Worm (Caenorhabditis elegans) whole organism, L1 larva: ENCODE data around the gene Y67H2A.7.

Source experiments
- C04F5.9 ChIP-seq: sonication (generic microtip); optimal IDR thresholded peaks from 2 replicates; lab custom pipeline; 2016; ENCODE audit warnings: missing genetic modification characterization, missing compliant biosample characterization
- C16A3.4 ChIP-seq: fragments of 150-350 bp; optimal IDR thresholded peaks from 2 replicates; lab custom pipeline; 2014; ENCODE audit warnings: missing biosample characterization, missing genetic modification characterization
- F16B12.6 ChIP-seq: fragments of 150-350 bp; optimal IDR thresholded peaks from 2 replicates; lab custom pipeline; 2014; ENCODE audit warnings: missing biosample characterization, missing genetic modification characterization
- Y116A8C.19 ChIP-seq: sonication (generic microtip); optimal IDR thresholded peaks from 2 replicates; lab custom pipeline; 2016; ENCODE audit warnings: missing compliant biosample characterization, missing genetic modification characterization, borderline replicate concordance
- blmp-1 ChIP-seq: fragments of 150-350 bp; optimal IDR thresholded peaks from 2 replicates; lab custom pipeline; 2014; ENCODE audit warnings: missing biosample characterization, missing genetic modification characterization
- ceh-63 ChIP-seq: fragments of 200-800 bp; sonication (Bioruptor generic); optimal IDR thresholded peaks from 2 replicates; lab custom pipeline; 2018; ENCODE audit warnings: mild to moderate bottlenecking, missing genetic modification characterization, missing compliant biosample characterization
- ceh-8 ChIP-seq: fragments of 200-800 bp; sonication (Bioruptor generic); optimal IDR thresholded peaks from 2 replicates; lab custom pipeline; 2018; ENCODE audit warnings: mild to moderate bottlenecking, missing genetic modification characterization, moderate library complexity, missing compliant biosample characterization
- ceh-88 ChIP-seq: fragments of 200-800 bp; sonication (Bioruptor generic); IDR thresholded peaks from 2 replicates; pipeline ENCODE4 v1.3.6; 2022; ENCODE audit warnings: missing genetic modification characterization, missing compliant biosample characterization
- ceh-90 ChIP-seq: sonication (generic microtip); optimal IDR thresholded peaks from 2 replicates; lab custom pipeline; 2016; ENCODE audit warnings: missing genetic modification characterization, missing compliant biosample characterization
- ces-1 ChIP-seq: fragments of 150-350 bp; optimal IDR thresholded peaks from 2 replicates; lab custom pipeline; 2014; ENCODE audit warnings: missing biosample characterization, missing genetic modification reagents, missing genetic modification characterization
- dsc-1 ChIP-seq: sonication (generic microtip); optimal IDR thresholded peaks from 2 replicates; lab custom pipeline; 2016; ENCODE audit warnings: mild to moderate bottlenecking, missing genetic modification characterization, missing compliant biosample characterization
- efl-1 ChIP-seq, 4 experiments: fragments of 150-350 bp; optimal IDR thresholded peaks in 3 of 4; peaks in 1 of 4; 1 replicate in 1 of 4; 2 replicates in 3 of 4; lab custom pipeline; 2014; ENCODE audit warnings: missing biosample characterization in 2 of 4, missing genetic modification characterization in 2 of 4, missing genetic modification reagents in 2 of 4
- efl-3 ChIP-seq: fragments of 200-800 bp; sonication (Bioruptor generic); optimal IDR thresholded peaks from 2 replicates; lab custom pipeline; 2018; ENCODE audit warnings: mild to moderate bottlenecking, missing genetic modification characterization, missing compliant biosample characterization
- egl-13 ChIP-seq: sonication (generic microtip); optimal IDR thresholded peaks from 2 replicates; lab custom pipeline; 2016; ENCODE audit warnings: missing genotype, missing genetic modification reagents, missing genetic modification characterization, missing compliant biosample characterization
- egl-27 ChIP-seq, 2 experiments: fragments of 150-350 bp in 1 of 2; sonication (generic microtip); optimal IDR thresholded peaks; 3 replicates each; lab custom pipeline; 2017 to 2018; ENCODE audit warnings: missing biosample characterization in 2 of 2, missing genetic modification characterization in 2 of 2, missing genetic modification reagents in 2 of 2
- elt-3 ChIP-seq, 6 experiments: fragments of 150-350 bp in 1 of 6; sonication (generic microtip); optimal IDR thresholded peaks; 2 replicates each; lab custom pipeline; 2017 to 2018; ENCODE audit warnings: missing biosample characterization in 6 of 6, missing genetic modification characterization in 6 of 6, inconsistent platforms in 1 of 6
- ets-5 ChIP-seq: fragments of 200-800 bp; sonication (Bioruptor generic); IDR thresholded peaks from 2 replicates; pipeline ENCODE4 v1.3.6; 2022; ENCODE audit warnings: missing genetic modification characterization, missing compliant biosample characterization
- fkh-4 ChIP-seq: sonication (generic microtip); optimal IDR thresholded peaks from 2 replicates; lab custom pipeline; 2016; ENCODE audit warnings: missing compliant biosample characterization, missing genetic modification characterization, borderline replicate concordance
- fkh-8 ChIP-seq: sonication (generic microtip); optimal IDR thresholded peaks from 2 replicates; lab custom pipeline; 2016; ENCODE audit warnings: mild to moderate bottlenecking, missing genetic modification characterization, missing compliant biosample characterization
- grh-1 ChIP-seq: fragments of 200-800 bp; sonication (Bioruptor generic); IDR thresholded peaks from 2 replicates; pipeline ENCODE4 v1.3.6; 2022; ENCODE audit warnings: missing genetic modification reagents, missing genetic modification characterization, missing compliant biosample characterization
- hlh-4 ChIP-seq: sonication (generic microtip); optimal IDR thresholded peaks from 2 replicates; lab custom pipeline; 2016; ENCODE audit warnings: mild to moderate bottlenecking, missing genetic modification characterization, missing compliant biosample characterization
- isw-1 ChIP-seq: fragments of 200-800 bp; sonication (Bioruptor generic); IDR thresholded peaks from 2 replicates; pipeline ENCODE4 v1.3.6; 2022; ENCODE audit warnings: missing genetic modification characterization, missing compliant biosample characterization
- lir-3 ChIP-seq: sonication (generic microtip); optimal IDR thresholded peaks from 2 replicates; lab custom pipeline; 2016; ENCODE audit warnings: mild to moderate bottlenecking, missing genetic modification characterization, moderate library complexity, missing compliant biosample characterization; ENCODE audit not compliant: poor library complexity
- mdl-1 ChIP-seq, 2 experiments: fragments of 150-350 bp; optimal IDR thresholded peaks; 2 replicates each; lab custom pipeline; 2014 to 2017; ENCODE audit warnings: missing biosample characterization in 2 of 2, missing genetic modification characterization in 2 of 2, inconsistent platforms in 1 of 2
- mef-2 ChIP-seq: fragments of 150-350 bp; optimal IDR thresholded peaks from 2 replicates; lab custom pipeline; 2014; ENCODE audit warnings: missing biosample characterization, missing genetic modification characterization
- nhr-11 ChIP-seq: fragments of 150-350 bp; optimal IDR thresholded peaks from 2 replicates; lab custom pipeline; 2014; ENCODE audit warnings: missing biosample characterization, missing genetic modification characterization
- nhr-12 ChIP-seq: sonication (generic microtip); optimal IDR thresholded peaks from 2 replicates; lab custom pipeline; 2017; ENCODE audit warnings: missing biosample characterization, missing genetic modification characterization
- nhr-20 ChIP-seq: sonication (generic microtip); optimal IDR thresholded peaks from 2 replicates; lab custom pipeline; 2016; ENCODE audit warnings: mild to moderate bottlenecking, missing genetic modification characterization, missing compliant biosample characterization
- nhr-237 ChIP-seq: fragments of 150-350 bp; optimal IDR thresholded peaks from 2 replicates; lab custom pipeline; 2014; ENCODE audit warnings: missing biosample characterization, missing genetic modification characterization
- nhr-28 ChIP-seq: fragments of 150-350 bp; optimal IDR thresholded peaks from 2 replicates; lab custom pipeline; 2014; ENCODE audit warnings: missing biosample characterization, missing genetic modification characterization
- nhr-47 ChIP-seq: sonication (generic microtip); optimal IDR thresholded peaks from 2 replicates; lab custom pipeline; 2016; ENCODE audit warnings: mild to moderate bottlenecking, missing genetic modification characterization, moderate library complexity, missing compliant biosample characterization
- nhr-71 ChIP-seq: sonication (generic microtip); optimal IDR thresholded peaks from 2 replicates; lab custom pipeline; 2016; ENCODE audit warnings: mild to moderate bottlenecking, missing genetic modification characterization, moderate library complexity, missing compliant biosample characterization
- nhr-85 ChIP-seq: sonication (generic microtip); peaks from one replicate; lab custom pipeline; 2016; ENCODE audit warnings: missing genetic modification characterization, inconsistent platforms, missing compliant biosample characterization
- nhr-90 ChIP-seq: sonication (generic microtip); optimal IDR thresholded peaks from 2 replicates; lab custom pipeline; 2016; ENCODE audit warnings: mild to moderate bottlenecking, missing genetic modification characterization, missing compliant biosample characterization; ENCODE audit not compliant: poor library complexity
- pqm-1 ChIP-seq: sonication (generic microtip); optimal IDR thresholded peaks from 3 replicates; lab custom pipeline; 2017; ENCODE audit warnings: missing biosample characterization, missing genetic modification characterization
- rnt-1 ChIP-seq: sonication (generic microtip); optimal IDR thresholded peaks from 2 replicates; lab custom pipeline; 2016; ENCODE audit warnings: mild to moderate bottlenecking, missing genetic modification characterization, moderate library complexity, missing compliant biosample characterization
- snpc-4 ChIP-seq: fragments of 150-350 bp; optimal IDR thresholded peaks from 2 replicates; lab custom pipeline; 2014; ENCODE audit warnings: missing biosample characterization, missing genetic modification characterization
- snu-23 ChIP-seq: sonication (generic microtip); optimal IDR thresholded peaks from 2 replicates; lab custom pipeline; 2016; ENCODE audit warnings: missing genetic modification characterization, missing compliant biosample characterization
- sup-37 ChIP-seq: fragments of 200-800 bp; sonication (Bioruptor generic); optimal IDR thresholded peaks from 2 replicates; lab custom pipeline; 2018; ENCODE audit warnings: mild to moderate bottlenecking, missing genetic modification characterization, missing compliant biosample characterization
- tlp-1 ChIP-seq: fragments of 150-350 bp; optimal IDR thresholded peaks from 2 replicates; lab custom pipeline; 2014; ENCODE audit warnings: missing biosample characterization, missing genetic modification characterization
- unc-130 ChIP-seq: fragments of 150-350 bp; optimal IDR thresholded peaks from 2 replicates; lab custom pipeline; 2017; ENCODE audit warnings: missing biosample characterization, missing genetic modification characterization, inconsistent platforms
- unc-30 ChIP-seq: sonication (generic microtip); optimal IDR thresholded peaks from 2 replicates; lab custom pipeline; 2017; ENCODE audit warnings: missing biosample characterization, missing genetic modification characterization
- unc-98 ChIP-seq: fragments of 200-800 bp; sonication (Bioruptor generic); IDR thresholded peaks from 2 replicates; pipeline ENCODE4 v1.3.6; 2022; ENCODE audit warnings: missing genetic modification characterization, missing compliant biosample characterization
- zag-1 ChIP-seq: fragments of 150-350 bp; optimal IDR thresholded peaks from 2 replicates; lab custom pipeline; 2014; ENCODE audit warnings: missing biosample characterization, missing genetic modification characterization

Y67H2A.7 gene

DNA sequence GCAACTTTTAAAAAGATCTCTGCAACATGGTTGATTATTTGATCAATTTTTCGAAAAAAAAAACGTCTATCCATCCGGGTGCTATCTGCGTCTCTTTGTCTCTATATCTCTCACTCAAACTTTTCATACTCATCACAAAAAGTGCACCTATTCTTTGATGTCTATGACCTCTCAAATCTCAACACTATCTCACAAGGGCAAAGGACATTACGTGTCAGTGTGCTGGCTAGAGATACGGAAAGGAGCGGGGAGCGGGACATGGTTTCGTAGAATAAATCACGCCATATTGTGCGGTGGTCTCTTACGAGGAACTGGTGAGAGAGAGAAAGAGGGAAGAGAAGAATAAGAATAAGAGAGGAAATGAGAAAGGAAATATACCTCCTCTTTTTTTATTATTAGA, 18.9 kb downstream of the Y67H2A.7 start (continued):
- TF ChIP-seq ces-1 (GFP tag; lab: Kevin White, UChicago) (no peak), fkh-8 (tag; lab: Kevin White, UChicago) (peak; percentile 71), efl-1 (optimal IDR thresholded peaks at IDR 0.05; lab: Kevin White, UChicago) (peak; percentile 58), efl-1 (GFP tag; optimal IDR thresholded peaks at IDR 0.05 in 1 of 2; lab: Kevin White, UChicago) (peak; percentile 19 to 70), fkh-4 (tag; lab: Kevin White, UChicago) (no peak), nhr-90 (peak; percentile 81), nhr-85 (tag; lab: Kevin White, UChicago) (peak; percentile 88), pqm-1 (tag; lab: Kevin White, UChicago) (no peak), egl-27 (tag; optimal IDR thresholded peaks at IDR 0.05; lab: Kevin White, UChicago) (peak; percentile 31 to 50), lir-3 (tag; lab: Kevin White, UChicago) (no peak), blmp-1 (tag; lab: Kevin White, UChicago) (peak; percentile 33), efl-3 (GFP tag; lab: Kevin White, UChicago) (no peak), nhr-11 (peak; percentile 55), mef-2 (no peak), nhr-237 (tag; lab: Kevin White, UChicago) (peak; percentile 55), F16B12.6 (no peak), mdl-1 (tag; optimal IDR thresholded peaks at IDR 0.05; lab: Kevin White, UChicago) (peak in 1 of 2 experiments; percentile 63), nhr-20 (tag; lab: Kevin White, UChicago) (peak; percentile 93), unc-98 (GFP tag; lab: Robert Waterston, UW) (0 out of 2 replicates have a peak, but pooled peaks have one; percentile 18), C16A3.4 (tag; lab: Kevin White, UChicago) (peak; percentile 6), unc-130 (tag; lab: Kevin White, UChicago) (no peak), nhr-12 (tag; lab: Kevin White, UChicago) (no peak), nhr-47 (tag; lab: Kevin White, UChicago) (peak; percentile 82), unc-30 (tag; lab: Kevin White, UChicago) (no peak), zag-1 (no peak), Y116A8C.19 (tag; lab: Kevin White, UChicago) (no peak), snpc-4 (tag; lab: Kevin White, UChicago) (peak; percentile 46), C04F5.9 (tag; lab: Kevin White, UChicago) (no peak), hlh-4 (tag; lab: Kevin White, UChicago) (no peak), ceh-63 (GFP tag; lab: Kevin White, UChicago) (no peak), ets-5 (no peak), elt-3 (tag; optimal IDR thresholded peaks at IDR 0.05; lab: Kevin White, UChicago) (peak in 4 of 6 experiments; percentile 49 to 84 (median 70)), snu-23 (GFP tag; lab: Kevin White, UChicago) (peak; percentile 87), ceh-8 (GFP tag; lab: Kevin White, UChicago) (no peak), nhr-28 (tag; lab: Kevin White, UChicago) (no peak), grh-1 (GFP tag; lab: Robert Waterston, UW) (peak; percentile 35; the same call in 1 of the 2 replicates), rnt-1 (tag; lab: Kevin White, UChicago) (peak; percentile 84), sup-37 (GFP tag; lab: Kevin White, UChicago) (no peak), egl-13 (tag; lab: Kevin White, UChicago) (no peak), ceh-88 (GFP tag; lab: Robert Waterston, UW) (no peak), isw-1 (GFP tag; lab: Robert Waterston, UW) (no peak), dsc-1 (peak; percentile 50), tlp-1 (no peak), nhr-71 (peak; percentile 96), ceh-90 (tag; lab: Kevin White, UChicago) (no peak)
